Worm (Caenorhabditis elegans): ENCODE data around the gene C32D5.14.

Gene C32D5.14

ce11 chrII:6333887-6334286 is 1.4 kb upstream of the C32D5.14 start, which contains the start of gene ttc-39B:
TSS of gene ttc-39B (minus strand) at chrII:6333987.
- TF ChIP-seq pha-4 (tag; optimal IDR thresholded peaks at IDR 0.05) (no peak), ham-2 (GFP tag; optimal IDR thresholded peaks at IDR 0.05) (no peak), snpc-4 (tag; optimal IDR thresholded peaks at IDR 0.05) (no peak), ceh-83 (GFP tag; optimal IDR thresholded peaks at IDR 0.05) (no peak), unc-39 (tag; optimal IDR thresholded peaks at IDR 0.05) (no peak), drap-1 (GFP tag; optimal IDR thresholded peaks at IDR 0.05) (no peak)

- TF ChIP-seq ces-1 (GFP tag; optimal IDR thresholded peaks at IDR 0.05), result no peak
- TF ChIP-seq nhr-28 (tag; optimal IDR thresholded peaks at IDR 0.05), result no peak
- no peak for TF ChIP-seq unc-120 (tag; optimal IDR thresholded peaks at IDR 0.05; ENCODE audit: poor library complexity, severe bottlenecking)
- no peak for TF ChIP-seq nhr-12 (tag; optimal IDR thresholded peaks at IDR 0.05)
- no peak for TF ChIP-seq pha-4 (tag; optimal IDR thresholded peaks at IDR 0.05)
- no peak for TF ChIP-seq snpc-4 (tag; optimal IDR thresholded peaks at IDR 0.05)
- TF ChIP-seq lin-32 (GFP tag; optimal IDR thresholded peaks at IDR 0.05), result no peak
- no peak for TF ChIP-seq ceh-43 (GFP tag; optimal IDR thresholded peaks at IDR 0.05)
- no peak for TF ChIP-seq zip-8 (tag; optimal IDR thresholded peaks at IDR 0.05)
These were observed 485 bp upstream of the C32D5.14 start for ce11 chrII:6334745-6335260.

- TF ChIP-seq drap-1 (GFP tag; optimal IDR thresholded peaks at IDR 0.05) (no peak), ham-2 (GFP tag; optimal IDR thresholded peaks at IDR 0.05) (no peak), ceh-83 (GFP tag; optimal IDR thresholded peaks at IDR 0.05) (no peak), cnd-1 (tag; optimal IDR thresholded peaks at IDR 0.05) (no peak), ces-1 (GFP tag; optimal IDR thresholded peaks at IDR 0.05) (no peak), lin-13 (tag; optimal IDR thresholded peaks at IDR 0.05) (no peak), elt-3 (tag; optimal IDR thresholded peaks at IDR 0.05) (no peak), unc-120 (tag; optimal IDR thresholded peaks at IDR 0.05; ENCODE audit: poor library complexity, severe bottlenecking) (no peak), unc-39 (tag; optimal IDR thresholded peaks at IDR 0.05) (no peak), bed-3 (GFP tag; optimal IDR thresholded peaks at IDR 0.05) (no peak)
These were observed 4.2 kb downstream of the C32D5.14 start for ce11 chrII:6339511-6339910.

ce11 chrII:6339948-6340347 is 4.7 kb downstream of the C32D5.14 start, which contains the start of gene C32D5.7:
TSS of gene C32D5.7 (minus strand) at chrII:6340048.
- TF ChIP-seq sem-2 (GFP tag; optimal IDR thresholded peaks at IDR 0.05) (no peak), M03D4.4 (tag; optimal IDR thresholded peaks at IDR 0.05) (no peak), hlh-1 (tag; optimal IDR thresholded peaks at IDR 0.05) (no peak), lin-32 (GFP tag; optimal IDR thresholded peaks at IDR 0.05) (no peak), blmp-1 (tag; optimal IDR thresholded peaks at IDR 0.05) (no peak), unc-120 (tag; optimal IDR thresholded peaks at IDR 0.05; ENCODE audit: poor library complexity, severe bottlenecking) (no peak), lin-13 (tag; optimal IDR thresholded peaks at IDR 0.05) (no peak), ham-2 (GFP tag; optimal IDR thresholded peaks at IDR 0.05) (no peak), ceh-43 (GFP tag; optimal IDR thresholded peaks at IDR 0.05) (no peak), mls-2 (tag; optimal IDR thresholded peaks at IDR 0.05) (no peak), flh-1 (GFP tag; optimal IDR thresholded peaks at IDR 0.05) (no peak), ztf-11 (tag; optimal IDR thresholded peaks at IDR 0.05) (no peak), bed-3 (GFP tag; optimal IDR thresholded peaks at IDR 0.05) (no peak), unc-62 (GFP tag; optimal IDR thresholded peaks at IDR 0.05) (no peak), elt-1 (tag; optimal IDR thresholded peaks at IDR 0.05; ENCODE audit: borderline replicate concordance, insufficient read depth) (no peak), unc-39 (tag; optimal IDR thresholded peaks at IDR 0.05) (no peak), mab-5 (tag; optimal IDR thresholded peaks at IDR 0.05) (no peak), lsy-2 (tag; optimal IDR thresholded peaks at IDR 0.05) (no peak), zip-8 (tag; optimal IDR thresholded peaks at IDR 0.05) (no peak), nhr-12 (tag; optimal IDR thresholded peaks at IDR 0.05) (no peak)

- TF ChIP-seq ceh-83 (GFP tag; optimal IDR thresholded peaks at IDR 0.05) (no peak), hlh-1 (tag; optimal IDR thresholded peaks at IDR 0.05) (no peak), M03D4.4 (tag; optimal IDR thresholded peaks at IDR 0.05) (no peak), ces-1 (GFP tag; optimal IDR thresholded peaks at IDR 0.05) (no peak), ham-2 (GFP tag; optimal IDR thresholded peaks at IDR 0.05) (no peak), elt-3 (tag; optimal IDR thresholded peaks at IDR 0.05) (no peak), snpc-4 (tag; optimal IDR thresholded peaks at IDR 0.05) (no peak)
These were observed 5.8 kb downstream of the C32D5.14 start for ce11 chrII:6341076-6341475.

- no peak for TF ChIP-seq unc-120 (tag; optimal IDR thresholded peaks at IDR 0.05; ENCODE audit: poor library complexity, severe bottlenecking)
- no peak for TF ChIP-seq nhr-2 (tag; optimal IDR thresholded peaks at IDR 0.05)
- no peak for TF ChIP-seq blmp-1 (tag; optimal IDR thresholded peaks at IDR 0.05)
These were observed 7.2 kb downstream of the C32D5.14 start for ce11 chrII:6342455-6342854.

Data from whole organism, mixed stage, embryonic.